Fruit fly (Drosophila melanogaster) whole organism, embryonic: ENCODE data around the gene bark.

ENCODE experiments used
- CG10209 ChIP-seq: fragments of 200-800 bp; sonication (Bioruptor generic); optimal IDR thresholded peaks from 3 replicates; lab custom pipeline; 2017; ENCODE audit warnings: missing biosample characterization, mild to moderate bottlenecking, missing genetic modification characterization, missing genetic modification reagents
- CG11085 ChIP-seq: fragments of 200-800 bp; sonication (Bioruptor generic); IDR thresholded peaks from 2 replicates; pipeline ENCODE4 v1.3.6; 2022; ENCODE audit warnings: missing biosample characterization, missing genetic modification characterization
- CG12236 ChIP-seq: fragments of 200-800 bp; sonication (Bioruptor generic); optimal IDR thresholded peaks from 2 replicates; lab custom pipeline; 2016; ENCODE audit warnings: missing biosample characterization, missing genetic modification characterization
- CG1233 ChIP-seq: fragments of 200-800 bp; sonication (Bioruptor generic); optimal IDR thresholded peaks from 4 replicates; lab custom pipeline; 2018; ENCODE audit warnings: missing biosample characterization, mild to moderate bottlenecking, missing genetic modification characterization
- CG13624 ChIP-seq: fragments of 200-800 bp; sonication (Bioruptor generic); optimal IDR thresholded peaks from 2 replicates; lab custom pipeline; 2016; ENCODE audit warnings: missing biosample characterization, missing genetic modification characterization
- CG14014 ChIP-seq: fragments of 200-800 bp; sonication (Bioruptor generic); IDR thresholded peaks from 2 replicates; pipeline ENCODE4 v1.3.6; 2022; ENCODE audit warnings: missing biosample characterization, missing genetic modification characterization
- CG17328 ChIP-seq: fragments of 200-800 bp; sonication (Bioruptor generic); IDR thresholded peaks from 2 replicates; pipeline ENCODE4 v1.3.6; 2022; ENCODE audit warnings: missing biosample characterization, missing genetic modification characterization
- CG17612 ChIP-seq: fragments of 200-800 bp; sonication (Bioruptor generic); IDR thresholded peaks from 2 replicates; pipeline ENCODE4 v1.3.6; 2022; ENCODE audit warnings: missing biosample characterization, missing genetic modification characterization
- CG17912 ChIP-seq: fragments of 200-800 bp; sonication (Bioruptor generic); optimal IDR thresholded peaks from 2 replicates; lab custom pipeline; 2018; ENCODE audit warnings: missing biosample characterization, mild to moderate bottlenecking, missing genetic modification characterization
- CG30020 ChIP-seq: fragments of 200-800 bp; optimal IDR thresholded peaks from 2 replicates; lab custom pipeline; 2019; ENCODE audit warnings: missing biosample characterization, mild to moderate bottlenecking, missing genetic modification characterization, moderate library complexity
- CG3065 ChIP-seq: fragments of 200-800 bp; sonication (Bioruptor generic); optimal IDR thresholded peaks from 2 replicates; lab custom pipeline; 2016; ENCODE audit warnings: missing biosample characterization, missing genetic modification characterization
- CG32767 ChIP-seq: fragments of 200-800 bp; sonication (Bioruptor generic); IDR thresholded peaks from 2 replicates; pipeline ENCODE4 v1.3.6; 2022; ENCODE audit warnings: missing biosample characterization, missing genetic modification characterization
- CG34224 ChIP-seq: fragments of 200-800 bp; sonication (Bioruptor generic); IDR thresholded peaks from 3 replicates; pipeline ENCODE4 v1.3.6; 2022; ENCODE audit warnings: missing biosample characterization, missing genetic modification characterization; ENCODE audit not compliant: partially characterized antibody
- CG34376 ChIP-seq: fragments of 200-800 bp; sonication (Bioruptor generic); optimal IDR thresholded peaks from 2 replicates; lab custom pipeline; 2018; ENCODE audit warnings: missing biosample characterization, mild to moderate bottlenecking, missing genetic modification characterization
- CG3847 ChIP-seq: fragments of 200-800 bp; sonication (Bioruptor generic); IDR thresholded peaks from 2 replicates; pipeline ENCODE4 v1.3.6; 2022; ENCODE audit warnings: missing biosample characterization, missing genetic modification characterization
- CG6683 ChIP-seq: fragments of 200-800 bp; sonication (Bioruptor generic); optimal IDR thresholded peaks from 2 replicates; lab custom pipeline; 2017; ENCODE audit warnings: missing biosample characterization, mild to moderate bottlenecking, missing genetic modification characterization, missing genetic modification reagents
- CG6765 ChIP-seq: fragments of 200-800 bp; sonication (Bioruptor generic); optimal IDR thresholded peaks from 3 replicates; lab custom pipeline; 2017; ENCODE audit warnings: missing biosample characterization, mild to moderate bottlenecking, missing genetic modification characterization
- CG7786 ChIP-seq: fragments of 200-800 bp; sonication (Bioruptor generic); optimal IDR thresholded peaks from 2 replicates; lab custom pipeline; 2016; ENCODE audit warnings: missing biosample characterization, missing genetic modification characterization
- CG8290 ChIP-seq, 3 experiments: fragments of 200-800 bp; sonication (Bioruptor generic); optimal IDR thresholded peaks; 2 replicates each; lab custom pipeline; 2016 to 2019; ENCODE audit warnings: missing biosample characterization in 3 of 3, missing genetic modification characterization in 3 of 3, mild to moderate bottlenecking in 2 of 3, moderate library complexity in 1 of 3
- Chrac-16 ChIP-seq: fragments of 200-800 bp; sonication (Bioruptor generic); optimal IDR thresholded peaks from 3 replicates; lab custom pipeline; 2016; ENCODE audit warnings: missing biosample characterization, missing genetic modification characterization
- Dip2 ChIP-seq: fragments of 200-800 bp; sonication (Bioruptor generic); IDR thresholded peaks from 2 replicates; pipeline ENCODE4 v1.3.6; 2022; ENCODE audit warnings: missing biosample characterization, missing genetic modification characterization
- Ets97D ChIP-seq: fragments of 200-800 bp; sonication (Bioruptor generic); optimal IDR thresholded peaks from 3 replicates; lab custom pipeline; 2016; ENCODE audit warnings: missing biosample characterization, missing genetic modification characterization
- HLHmδ ChIP-seq: fragments of 200-800 bp; sonication (Bioruptor generic); optimal IDR thresholded peaks from 2 replicates; lab custom pipeline; 2018; ENCODE audit warnings: missing biosample characterization, mild to moderate bottlenecking, missing genetic modification characterization, moderate library complexity
- Hey ChIP-seq: fragments of 200-800 bp; sonication (Bioruptor generic); optimal IDR thresholded peaks from 3 replicates; lab custom pipeline; 2018; ENCODE audit warnings: missing biosample characterization, mild to moderate bottlenecking, missing genetic modification characterization
- Hmr ChIP-seq: fragments of 200-800 bp; sonication (Bioruptor generic); optimal IDR thresholded peaks from 3 replicates; lab custom pipeline; 2017; ENCODE audit warnings: mild to moderate bottlenecking, missing biosample characterization, missing genetic modification reagents, missing genetic modification characterization
- Hr3 ChIP-seq: fragments of 200-800 bp; sonication (Bioruptor generic); optimal IDR thresholded peaks from 3 replicates; lab custom pipeline; 2016; ENCODE audit warnings: missing biosample characterization, missing genetic modification characterization
- Hr51 ChIP-seq, 2 experiments: fragments of 200-800 bp; sonication (Bioruptor generic); optimal IDR thresholded peaks; 2 replicates in 1 of 2; 3 replicates in 1 of 2; lab custom pipeline; 2016 to 2018; ENCODE audit warnings: missing biosample characterization in 2 of 2, missing genetic modification characterization in 2 of 2, mild to moderate bottlenecking in 1 of 2, moderate library complexity in 1 of 2
- MESR4 ChIP-seq: fragments of 200-800 bp; sonication (Bioruptor generic); optimal IDR thresholded peaks from 2 replicates; lab custom pipeline; 2018; ENCODE audit warnings: missing biosample characterization, mild to moderate bottlenecking, missing genetic modification characterization, moderate library complexity
- Six4 ChIP-seq: fragments of 200-800 bp; sonication (Bioruptor generic); optimal IDR thresholded peaks from 2 replicates; lab custom pipeline; 2016; ENCODE audit warnings: missing biosample characterization, missing genetic modification characterization
- Usf ChIP-seq: fragments of 200-800 bp; sonication (Bioruptor generic); optimal IDR thresholded peaks from 2 replicates; lab custom pipeline; 2017; ENCODE audit warnings: missing genotype, missing biosample characterization, missing genetic modification characterization
- ci ChIP-seq: fragments of 200-800 bp; sonication (Bioruptor generic); IDR thresholded peaks from 3 replicates; pipeline ENCODE4 v1.3.6; 2022; ENCODE audit warnings: missing biosample characterization, missing genetic modification characterization
- dysf ChIP-seq: fragments of 200-800 bp; sonication (Bioruptor generic); IDR thresholded peaks from 3 replicates; pipeline ENCODE4 v1.3.6; 2022; ENCODE audit warnings: missing biosample characterization, missing genetic modification characterization
- ewg ChIP-seq: fragments of 200-800 bp; sonication (Bioruptor generic); optimal IDR thresholded peaks from 3 replicates; lab custom pipeline; 2017; ENCODE audit warnings: mild to moderate bottlenecking, missing biosample characterization, missing genetic modification reagents, missing genetic modification characterization
- grn ChIP-seq: fragments of 200-800 bp; sonication (Bioruptor generic); optimal IDR thresholded peaks from 3 replicates; lab custom pipeline; 2017; ENCODE audit warnings: missing biosample characterization, missing genetic modification characterization
- gsb-n ChIP-seq: fragments of 200-800 bp; sonication (Bioruptor generic); optimal IDR thresholded peaks from 3 replicates; lab custom pipeline; 2018; ENCODE audit warnings: missing biosample characterization, mild to moderate bottlenecking, missing genetic modification characterization
- her ChIP-seq: fragments of 200-800 bp; sonication (Bioruptor generic); optimal IDR thresholded peaks from 2 replicates; lab custom pipeline; 2016; ENCODE audit warnings: missing biosample characterization, missing genetic modification characterization
- inv ChIP-seq: fragments of 200-800 bp; sonication (Bioruptor generic); IDR thresholded peaks from 2 replicates; pipeline ENCODE4 v1.3.6; 2022; ENCODE audit warnings: missing biosample characterization, missing genetic modification characterization; ENCODE audit not compliant: partially characterized antibody
- ken ChIP-seq: fragments of 200-800 bp; sonication (Bioruptor generic); IDR thresholded peaks from 3 replicates; pipeline ENCODE4 v1.3.6; 2022; ENCODE audit warnings: missing biosample characterization, missing genetic modification characterization
- ranshi ChIP-seq: fragments of 200-800 bp; sonication (Bioruptor generic); IDR thresholded peaks from 2 replicates; pipeline ENCODE4 v1.3.6; 2022; ENCODE audit warnings: missing biosample characterization, missing genetic modification characterization
- rib ChIP-seq: fragments of 200-800 bp; sonication (Bioruptor generic); IDR thresholded peaks from 2 replicates; pipeline ENCODE4 v1.3.6; 2022; ENCODE audit warnings: missing biosample characterization, missing genetic modification characterization
- sd ChIP-seq: fragments of 200-800 bp; sonication (Bioruptor generic); optimal IDR thresholded peaks from 3 replicates; lab custom pipeline; 2018; ENCODE audit warnings: missing biosample characterization, mild to moderate bottlenecking, missing genetic modification characterization, moderate library complexity
- sens-2 ChIP-seq: fragments of 200-800 bp; sonication (Bioruptor generic); IDR thresholded peaks from 2 replicates; pipeline ENCODE4 v1.3.6; 2022; ENCODE audit warnings: missing biosample characterization, missing genetic modification characterization
- slbo ChIP-seq: fragments of 200-800 bp; sonication (Bioruptor generic); IDR thresholded peaks from 2 replicates; pipeline ENCODE4 v1.3.6; 2022; ENCODE audit warnings: missing biosample characterization, missing genetic modification characterization
- sna ChIP-seq: fragments of 200-800 bp; sonication (Bioruptor generic); IDR thresholded peaks from 2 replicates; pipeline ENCODE4 v1.3.6; 2022; ENCODE audit warnings: missing biosample characterization, missing genetic modification characterization; ENCODE audit not compliant: partially characterized antibody
- sqz ChIP-seq: fragments of 200-800 bp; sonication (Bioruptor generic); optimal IDR thresholded peaks from 3 replicates; lab custom pipeline; 2018; ENCODE audit warnings: missing biosample characterization, mild to moderate bottlenecking, missing genetic modification characterization
- trh ChIP-seq: fragments of 200-800 bp; sonication (Bioruptor generic); optimal IDR thresholded peaks from 2 replicates; lab custom pipeline; 2016; ENCODE audit warnings: missing biosample characterization, missing genetic modification characterization
- vnd ChIP-seq: fragments of 200-800 bp; sonication (Bioruptor generic); IDR thresholded peaks from 3 replicates; pipeline ENCODE4 v1.3.6; 2022; ENCODE audit warnings: missing biosample characterization, missing genetic modification characterization; ENCODE audit not compliant: partially characterized antibody
- wor ChIP-seq: fragments of 200-800 bp; sonication (Bioruptor generic); IDR thresholded peaks from 2 replicates; pipeline ENCODE4 v1.3.6; 2022; ENCODE audit warnings: missing biosample characterization, missing genetic modification characterization
- zen ChIP-seq: fragments of 200-800 bp; sonication (Bioruptor generic); optimal IDR thresholded peaks from 3 replicates; lab custom pipeline; 2018; ENCODE audit warnings: missing biosample characterization, mild to moderate bottlenecking, missing genetic modification characterization, moderate library complexity

Gene bark

DNA sequence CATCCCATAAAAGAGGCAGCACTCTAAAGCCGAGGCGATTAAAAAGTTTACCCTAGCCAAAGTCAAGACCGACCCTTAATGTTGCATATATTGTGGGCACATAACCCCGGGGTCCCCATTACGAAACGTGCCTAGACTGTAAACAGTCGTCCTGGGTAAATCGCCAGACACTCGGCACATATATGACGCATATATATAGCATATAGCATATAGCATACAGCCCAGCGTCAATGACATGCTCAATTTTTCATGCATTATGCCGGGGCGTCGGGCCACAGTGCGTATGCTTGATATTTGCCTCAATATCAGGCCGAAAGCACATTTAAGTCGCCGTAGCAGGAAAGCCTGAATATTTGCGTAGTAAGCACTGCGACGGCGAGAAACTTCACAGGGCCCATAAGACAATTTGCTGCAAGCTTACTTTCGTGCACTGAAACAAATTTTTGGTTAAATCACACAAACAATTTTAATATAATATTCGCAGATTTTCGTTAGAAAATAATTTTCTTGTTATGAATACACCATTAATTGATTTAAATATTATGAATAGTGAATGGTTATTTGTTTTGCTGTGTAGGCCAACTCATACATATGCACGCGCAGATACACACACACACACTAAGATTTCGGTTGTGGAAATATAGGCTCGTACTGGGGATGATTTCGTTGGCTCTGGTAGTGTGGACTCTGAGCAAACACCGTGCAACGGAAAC lies 32.0 kb upstream of the bark start (continued):
- TF ChIP-seq zen (tag; lab: Kevin White, UChicago) (no peak), CG17612 (GFP tag; lab: Robert Waterston, UW) (no peak), CG30020 (tag; lab: Kevin White, UChicago) (no peak), wor (no peak), sd (tag; lab: Kevin White, UChicago) (no peak), ewg (GFP tag; lab: Kevin White, UChicago) (no peak), CG3065 (GFP tag; lab: Kevin White, UChicago) (no peak), CG34376 (GFP tag; lab: Kevin White, UChicago) (no peak), CG17328 (GFP tag; lab: Robert Waterston, UW) (peak; percentile 39; the same call in 1 of the 2 replicates), HLHmδ (GFP tag; lab: Kevin White, UChicago) (no peak), sna (GFP tag; lab: Robert Waterston, UW) (no peak), CG11085 (GFP tag; lab: Robert Waterston, UW) (no peak), CG10209 (GFP tag; lab: Kevin White, UChicago) (no peak), CG3847 (peak; percentile 28; the same call in 1 of the 2 replicates), slbo (peak; percentile 64), CG13624 (no peak), CG6765 (GFP tag; lab: Kevin White, UChicago) (peak; percentile 24), CG7786 (GFP tag; lab: Kevin White, UChicago) (no peak), rib (GFP tag; lab: Robert Waterston, UW) (no peak), CG32767 (GFP tag; lab: Robert Waterston, UW) (no peak), CG34224 (GFP tag; lab: Robert Waterston, UW) (no peak), inv (GFP tag; lab: Robert Waterston, UW) (no peak), Hey (tag; lab: Kevin White, UChicago) (no peak), CG17912 (GFP tag; lab: Kevin White, UChicago) (no peak), Dip2 (GFP tag; lab: Robert Waterston, UW) (no peak), ranshi (GFP tag; lab: Robert Waterston, UW) (peak; percentile 42; the same call in 1 of the 2 replicates), Hmr (GFP tag; lab: Kevin White, UChicago) (peak; percentile 81), CG12236 (GFP tag; lab: Kevin White, UChicago) (no peak), CG14014 (0 out of 2 replicates have a peak, but pooled peaks have one; percentile 13), sqz (GFP tag; lab: Kevin White, UChicago) (no peak), trh (GFP tag; lab: Kevin White, UChicago) (no peak), Hr51 (GFP tag; optimal IDR thresholded peaks at IDR 0.05; lab: Kevin White, UChicago) (peak in 1 of 2 experiments; percentile 53), gsb-n (no peak), ci (GFP tag; lab: Robert Waterston, UW) (peak; percentile 38; the same call in 1 of the 3 replicates), Six4 (GFP tag; lab: Kevin White, UChicago) (no peak), ken (GFP tag; lab: Robert Waterston, UW) (no peak), her (GFP tag; lab: Kevin White, UChicago) (no peak), CG8290 (GFP tag; optimal IDR thresholded peaks at IDR 0.05; lab: Kevin White, UChicago) (no peak), CG8290 (tag; optimal IDR thresholded peaks at IDR 0.05; lab: Kevin White, UChicago) (no peak), CG6683 (GFP tag; lab: Kevin White, UChicago) (no peak), MESR4 (GFP tag; lab: Kevin White, UChicago) (no peak), dysf (peak; percentile 59; the same call in 2 of the 3 replicates), Hr3 (GFP tag; lab: Kevin White, UChicago) (no peak), Usf (GFP tag; lab: Kevin White, UChicago) (no peak), CG1233 (GFP tag; lab: Kevin White, UChicago) (no peak), Ets97D (no peak), Chrac-16 (GFP tag; lab: Kevin White, UChicago) (no peak), vnd (no peak), sens-2 (GFP tag; lab: Robert Waterston, UW) (no peak), grn (GFP tag; lab: Kevin White, UChicago) (no peak)
